Worm (Caenorhabditis elegans): ENCODE data around the gene T21D12.7.

DNA sequence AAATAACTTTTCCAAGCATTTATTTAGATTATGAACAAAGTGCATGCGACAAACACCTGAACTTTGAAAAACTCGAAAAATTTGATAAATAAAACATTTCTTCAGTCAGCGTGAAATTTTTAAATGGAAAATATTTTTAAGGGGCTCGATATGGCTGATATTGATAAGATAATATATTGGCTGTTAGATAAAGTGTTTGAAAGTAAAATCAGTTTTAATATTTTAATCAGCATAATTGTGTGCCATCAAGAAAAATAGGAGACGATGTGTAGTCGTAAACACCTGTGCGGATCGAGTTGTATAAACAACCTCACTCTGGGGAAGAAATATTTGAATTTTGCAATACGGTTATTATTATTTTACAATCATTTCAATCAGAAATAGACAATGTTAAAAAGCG is 28.4 kb upstream of the T21D12.7 start:
- no peak for TF ChIP-seq fos-1 (tag; optimal IDR thresholded peaks at IDR 0.05)
- TF ChIP-seq snpc-4 (tag; optimal IDR thresholded peaks at IDR 0.05), result no peak
- no peak for TF ChIP-seq ztf-4 (tag; optimal IDR thresholded peaks at IDR 0.05)
- TF ChIP-seq nhr-77 (tag; optimal IDR thresholded peaks at IDR 0.05), result no peak
- TF ChIP-seq nhr-11 (tag; optimal IDR thresholded peaks at IDR 0.05), result no peak
- TF ChIP-seq alr-1 (tag; optimal IDR thresholded peaks at IDR 0.05), result no peak
- no peak for TF ChIP-seq nhr-12 (tag; optimal IDR thresholded peaks at IDR 0.05)
- no peak for TF ChIP-seq ZK546.5 (tag; optimal IDR thresholded peaks at IDR 0.05)
- TF ChIP-seq ama-1 (optimal IDR thresholded peaks at IDR 0.05), result no peak
- TF ChIP-seq sma-9 (GFP tag; optimal IDR thresholded peaks at IDR 0.05), result no peak
- no peak for TF ChIP-seq sma-9 (tag; optimal IDR thresholded peaks at IDR 0.05)
- TF ChIP-seq blmp-1 (tag; optimal IDR thresholded peaks at IDR 0.05; ENCODE audit: insufficient read depth), result no peak
- no peak for TF ChIP-seq ztf-11 (tag; optimal IDR thresholded peaks at IDR 0.05)
- no peak for TF ChIP-seq elt-1 (tag; optimal IDR thresholded peaks at IDR 0.05)
- no peak for TF ChIP-seq lin-13 (GFP tag; optimal IDR thresholded peaks at IDR 0.05)
